Fruit fly (Drosophila melanogaster) whole organism, embryonic: ENCODE data around the gene mts.
A peak's percentile ranks its signal among the peaks of the same experiment; 100 is the strongest.

Source experiments
- ATbp ChIP-seq: fragments of 200-800 bp; sonication (Bioruptor generic); optimal IDR thresholded peaks from 2 replicates; lab custom pipeline; 2017; ENCODE audit warnings: missing biosample characterization, mild to moderate bottlenecking, missing genetic modification characterization, missing genetic modification reagents
- CG10209 ChIP-seq: fragments of 200-800 bp; sonication (Bioruptor generic); optimal IDR thresholded peaks from 3 replicates; lab custom pipeline; 2017; ENCODE audit warnings: missing biosample characterization, mild to moderate bottlenecking, missing genetic modification characterization, missing genetic modification reagents
- CG12104 ChIP-seq: fragments of 200-800 bp; sonication (Bioruptor generic); optimal IDR thresholded peaks from 3 replicates; lab custom pipeline; 2016; ENCODE audit warnings: missing biosample characterization, missing genetic modification characterization
- CG15479 ChIP-seq: fragments of 200-800 bp; sonication (Bioruptor generic); optimal IDR thresholded peaks from 3 replicates; lab custom pipeline; 2019; ENCODE audit warnings: missing biosample characterization, mild to moderate bottlenecking, missing genetic modification characterization, moderate library complexity
- CG2202 ChIP-seq: fragments of 200-800 bp; sonication (Bioruptor generic); optimal IDR thresholded peaks from 2 replicates; lab custom pipeline; 2018; ENCODE audit warnings: missing biosample characterization, mild to moderate bottlenecking, missing genetic modification characterization
- CG4328 ChIP-seq: fragments of 200-800 bp; sonication (Bioruptor generic); optimal IDR thresholded peaks from 3 replicates; lab custom pipeline; 2017; ENCODE audit warnings: missing biosample characterization, missing genetic modification reagents, missing genetic modification characterization
- CG4617 ChIP-seq: fragments of 200-800 bp; sonication (Bioruptor generic); optimal IDR thresholded peaks from 3 replicates; lab custom pipeline; 2016; ENCODE audit warnings: missing biosample characterization, missing genetic modification characterization, borderline replicate concordance
- CG5180 ChIP-seq: fragments of 200-800 bp; sonication (Bioruptor generic); optimal IDR thresholded peaks from 3 replicates; lab custom pipeline; 2017; ENCODE audit warnings: missing biosample characterization, missing genetic modification characterization, mild to moderate bottlenecking, moderate library complexity, missing genetic modification reagents
- CG6254 ChIP-seq: fragments of 200-800 bp; sonication (Bioruptor generic); optimal IDR thresholded peaks from 3 replicates; lab custom pipeline; 2017; ENCODE audit warnings: mild to moderate bottlenecking, missing biosample characterization, missing genetic modification reagents, missing genetic modification characterization
- CG8359 ChIP-seq: fragments of 200-800 bp; sonication (Bioruptor generic); optimal IDR thresholded peaks from 2 replicates; lab custom pipeline; 2017; ENCODE audit warnings: missing biosample characterization, mild to moderate bottlenecking, missing genetic modification characterization, borderline replicate concordance
- CG8924 ChIP-seq: fragments of 200-800 bp; optimal IDR thresholded peaks from 3 replicates; lab custom pipeline; 2019; ENCODE audit warnings: missing biosample characterization, mild to moderate bottlenecking, missing genetic modification characterization, moderate library complexity
- CG9876 ChIP-seq: fragments of 200-800 bp; sonication (Bioruptor generic); optimal IDR thresholded peaks from 2 replicates; lab custom pipeline; 2016; ENCODE audit warnings: missing biosample characterization, missing genetic modification characterization
- CoRest ChIP-seq: fragments of 200-800 bp; sonication (Bioruptor generic); optimal IDR thresholded peaks from 3 replicates; lab custom pipeline; 2018; ENCODE audit warnings: missing biosample characterization, mild to moderate bottlenecking, missing genetic modification characterization, moderate library complexity
- Dad ChIP-seq: fragments of 200-800 bp; sonication (Bioruptor generic); optimal IDR thresholded peaks from 3 replicates; lab custom pipeline; 2016; ENCODE audit warnings: missing biosample characterization, missing genetic modification characterization
- Doc3 ChIP-seq: fragments of 200-800 bp; sonication (Bioruptor generic); IDR thresholded peaks from 3 replicates; pipeline ENCODE4 v1.3.6; 2022; ENCODE audit warnings: missing biosample characterization, missing genetic modification characterization; ENCODE audit not compliant: partially characterized antibody
- Dref ChIP-seq: fragments of 200-800 bp; sonication (Bioruptor generic); IDR thresholded peaks from 2 replicates; pipeline ENCODE4 v1.3.6; 2022; ENCODE audit warnings: missing biosample characterization, missing genetic modification characterization
- ERR ChIP-seq: fragments of 200-800 bp; sonication (Bioruptor generic); optimal IDR thresholded peaks from 2 replicates; lab custom pipeline; 2016; ENCODE audit warnings: missing biosample characterization, missing genetic modification characterization
- Fer2 ChIP-seq: fragments of 200-800 bp; sonication (Bioruptor generic); optimal IDR thresholded peaks from 2 replicates; lab custom pipeline; 2018; ENCODE audit warnings: missing biosample characterization, mild to moderate bottlenecking, missing genetic modification characterization, moderate library complexity
- H15 ChIP-seq: fragments of 200-800 bp; sonication (Bioruptor generic); IDR thresholded peaks from 3 replicates; pipeline ENCODE4 v1.3.6; 2022; ENCODE audit warnings: missing biosample characterization, missing genetic modification characterization
- HLH4C ChIP-seq: fragments of 200-800 bp; sonication (Bioruptor generic); IDR thresholded peaks from 3 replicates; pipeline ENCODE4 v1.3.6; 2022; ENCODE audit warnings: missing biosample characterization, missing genetic modification characterization; ENCODE audit not compliant: partially characterized antibody
- HLHmδ ChIP-seq: fragments of 200-800 bp; sonication (Bioruptor generic); optimal IDR thresholded peaks from 2 replicates; lab custom pipeline; 2018; ENCODE audit warnings: missing biosample characterization, mild to moderate bottlenecking, missing genetic modification characterization, moderate library complexity
- Hmx ChIP-seq: fragments of 200-800 bp; sonication (Bioruptor generic); optimal IDR thresholded peaks from 2 replicates; lab custom pipeline; 2016; ENCODE audit warnings: missing biosample characterization, missing genetic modification characterization
- Lhr ChIP-seq: fragments of 200-800 bp; sonication (Bioruptor generic); optimal IDR thresholded peaks from 3 replicates; lab custom pipeline; 2017; ENCODE audit warnings: mild to moderate bottlenecking, missing biosample characterization, missing genetic modification reagents, missing genetic modification characterization
- MTF-1 ChIP-seq: fragments of 200-800 bp; sonication (Bioruptor generic); optimal IDR thresholded peaks from 2 replicates; lab custom pipeline; 2018; ENCODE audit warnings: missing biosample characterization, mild to moderate bottlenecking, missing genetic modification characterization, borderline replicate concordance
- NK7.1 ChIP-seq: fragments of 200-800 bp; sonication (Bioruptor generic); optimal IDR thresholded peaks from 3 replicates; lab custom pipeline; 2016; ENCODE audit warnings: missing biosample characterization, missing genetic modification characterization
- Nf-YA ChIP-seq: fragments of 200-800 bp; sonication (Bioruptor generic); IDR thresholded peaks from 2 replicates; pipeline ENCODE4 v1.3.6; 2022; ENCODE audit warnings: missing biosample characterization, missing genetic modification characterization
- Nf-YB ChIP-seq: fragments of 200-800 bp; sonication (Bioruptor generic); optimal IDR thresholded peaks from 3 replicates; lab custom pipeline; 2019; ENCODE audit warnings: missing biosample characterization, mild to moderate bottlenecking, missing genetic modification characterization, moderate library complexity
- Optix ChIP-seq: fragments of 200-800 bp; sonication (Bioruptor generic); IDR thresholded peaks from 3 replicates; pipeline ENCODE4 v1.3.6; 2022; ENCODE audit warnings: missing biosample characterization, missing genetic modification characterization
- YL-1 ChIP-seq: fragments of 200-800 bp; sonication (Bioruptor generic); optimal IDR thresholded peaks from 3 replicates; lab custom pipeline; 2017; ENCODE audit warnings: missing biosample characterization, mild to moderate bottlenecking, missing genetic modification characterization
- ara ChIP-seq: fragments of 200-800 bp; sonication (Bioruptor generic); IDR thresholded peaks from 2 replicates; pipeline ENCODE4 v1.3.6; 2022; ENCODE audit warnings: missing biosample characterization, missing genetic modification characterization
- bab2 ChIP-seq: fragments of 200-800 bp; sonication (Bioruptor generic); optimal IDR thresholded peaks from 2 replicates; lab custom pipeline; 2016; ENCODE audit warnings: missing biosample characterization, missing genetic modification characterization
- chm ChIP-seq: fragments of 200-800 bp; sonication (Bioruptor generic); IDR thresholded peaks from 2 replicates; pipeline ENCODE4 v1.3.6; 2022; ENCODE audit warnings: missing biosample characterization, missing genetic modification characterization
- dmrt99B ChIP-seq: fragments of 200-800 bp; sonication (Bioruptor generic); optimal IDR thresholded peaks from 2 replicates; lab custom pipeline; 2018; ENCODE audit warnings: missing biosample characterization, mild to moderate bottlenecking, missing genetic modification characterization, moderate library complexity
- gcm ChIP-seq: fragments of 200-800 bp; sonication (Bioruptor generic); optimal IDR thresholded peaks from 2 replicates; lab custom pipeline; 2019; ENCODE audit warnings: missing biosample characterization, mild to moderate bottlenecking, missing genetic modification characterization, moderate library complexity
- gsb ChIP-seq: fragments of 200-800 bp; sonication (Bioruptor generic); IDR thresholded peaks from 2 replicates; pipeline ENCODE4 v1.3.6; 2022; ENCODE audit warnings: missing biosample characterization, missing genetic modification characterization
- ham ChIP-seq: fragments of 200-800 bp; sonication (Bioruptor generic); IDR thresholded peaks from 2 replicates; pipeline ENCODE4 v1.3.6; 2022; ENCODE audit warnings: missing biosample characterization, missing genetic modification characterization
- her ChIP-seq: fragments of 200-800 bp; sonication (Bioruptor generic); optimal IDR thresholded peaks from 2 replicates; lab custom pipeline; 2016; ENCODE audit warnings: missing biosample characterization, missing genetic modification characterization
- hkb ChIP-seq, 2 experiments: fragments of 200-800 bp in 1 of 2; fragments of >200 bp in 1 of 2; sonication (Bioruptor generic) in 1 of 2; IDR thresholded peaks in 1 of 2; optimal IDR thresholded peaks in 1 of 2; 2 replicates each; pipeline versions ENCODE4 v1.3.6 to Lab custom; 2017 to 2022; ENCODE audit warnings: missing biosample characterization in 1 of 2, missing genetic modification characterization in 1 of 2
- kah ChIP-seq: fragments of 200-800 bp; sonication (Bioruptor generic); optimal IDR thresholded peaks from 2 replicates; lab custom pipeline; 2018; ENCODE audit warnings: missing biosample characterization, mild to moderate bottlenecking, missing genetic modification characterization
- kni ChIP-seq: fragments of 200-800 bp; sonication (Bioruptor generic); optimal IDR thresholded peaks from 3 replicates; lab custom pipeline; 2017; ENCODE audit warnings: mild to moderate bottlenecking, missing biosample characterization, missing genetic modification reagents, missing genetic modification characterization
- lbe ChIP-seq: fragments of 200-800 bp; sonication (Bioruptor generic); optimal IDR thresholded peaks from 2 replicates; lab custom pipeline; 2016; ENCODE audit warnings: missing biosample characterization, mild to moderate bottlenecking, missing genetic modification characterization
- nerfin-1 ChIP-seq: fragments of 200-800 bp; sonication (Bioruptor generic); optimal IDR thresholded peaks from 3 replicates; lab custom pipeline; 2019; ENCODE audit warnings: missing biosample characterization, mild to moderate bottlenecking, missing genetic modification characterization, moderate library complexity
- peb ChIP-seq: fragments of 200-800 bp; sonication (Bioruptor generic); IDR thresholded peaks from 2 replicates; pipeline ENCODE4 v1.3.6; 2022; ENCODE audit warnings: missing biosample characterization, missing genetic modification characterization
- sqz ChIP-seq: fragments of 200-800 bp; sonication (Bioruptor generic); optimal IDR thresholded peaks from 3 replicates; lab custom pipeline; 2018; ENCODE audit warnings: missing biosample characterization, mild to moderate bottlenecking, missing genetic modification characterization
- sr ChIP-seq: fragments of 200-800 bp; sonication (Bioruptor generic); IDR thresholded peaks from 3 replicates; pipeline ENCODE4 v1.3.6; 2022; ENCODE audit warnings: missing biosample characterization, missing genetic modification characterization
- stwl ChIP-seq: fragments of 200-800 bp; sonication (Bioruptor generic); optimal IDR thresholded peaks from 3 replicates; lab custom pipeline; 2018; ENCODE audit warnings: missing biosample characterization, mild to moderate bottlenecking, missing genetic modification characterization, moderate library complexity
- vnd ChIP-seq: fragments of 200-800 bp; sonication (Bioruptor generic); IDR thresholded peaks from 3 replicates; pipeline ENCODE4 v1.3.6; 2022; ENCODE audit warnings: missing biosample characterization, missing genetic modification characterization; ENCODE audit not compliant: partially characterized antibody
- wek ChIP-seq: fragments of 200-800 bp; sonication (Bioruptor generic); optimal IDR thresholded peaks from 3 replicates; lab custom pipeline; 2018; ENCODE audit warnings: missing biosample characterization, mild to moderate bottlenecking, missing genetic modification characterization, moderate library complexity

mts gene

dm6 chr2L:7799804-7800433, 27.5 kb upstream of the mts start, which contains the start of the genes Herp and r2d2 (continued):
- TF ChIP-seq stwl (tag; lab: Kevin White, UChicago): peak; percentile 87
- peak; percentile 85 for TF ChIP-seq CG12104 (GFP tag; lab: Kevin White, UChicago)
- TF ChIP-seq HLHmδ (GFP tag; lab: Kevin White, UChicago): no peak
- TF ChIP-seq CG5180: peak; percentile 66
- peak; percentile 88 for TF ChIP-seq CG10209 (GFP tag; lab: Kevin White, UChicago)
- peak; percentile 44; the same call in 1 of the 3 replicates for TF ChIP-seq sr (GFP tag; lab: Robert Waterston, UW)
- peak; percentile 65 for TF ChIP-seq ham (GFP tag; lab: Robert Waterston, UW)
- peak; percentile 88 for TF ChIP-seq CG8924 (tag; lab: Kevin White, UChicago)
- peak; percentile 88 for TF ChIP-seq peb
- peak; percentile 77 for TF ChIP-seq vnd (GFP tag; lab: Robert Waterston, UW)
- TF ChIP-seq CoRest: peak; percentile 95
- peak; percentile 92 for TF ChIP-seq bab2 (GFP tag; lab: Kevin White, UChicago)
- peak; percentile 77 for TF ChIP-seq chm (GFP tag; lab: Robert Waterston, UW)
- TF ChIP-seq CG8359 (GFP tag; lab: Kevin White, UChicago): peak; percentile 68
- TF ChIP-seq CG15479: peak; percentile 79
- TF ChIP-seq kah: peak; percentile 95
- peak; percentile 72 for TF ChIP-seq wek (GFP tag; lab: Kevin White, UChicago)
- TF ChIP-seq Hmx (GFP tag; lab: Kevin White, UChicago): peak; percentile 83
- TF ChIP-seq ERR: peak; percentile 82
- TF ChIP-seq Nf-YA: peak; percentile 63
- peak; percentile 67 for TF ChIP-seq ATbp (GFP tag; lab: Kevin White, UChicago)
- peak; percentile 76 for TF ChIP-seq ara
- TF ChIP-seq gsb: peak; percentile 71
- peak; percentile 55; the same call in 1 of the 3 replicates for TF ChIP-seq HLH4C
- peak; percentile 87 for TF ChIP-seq nerfin-1 (tag; lab: Kevin White, UChicago)
- peak; percentile 91 for TF ChIP-seq kni (GFP tag; lab: Kevin White, UChicago)
- TF ChIP-seq H15 (GFP tag; lab: Robert Waterston, UW): peak; percentile 82
- peak; percentile 78 for TF ChIP-seq YL-1 (GFP tag; lab: Kevin White, UChicago)
- peak; percentile 75 for TF ChIP-seq sqz (GFP tag; lab: Kevin White, UChicago)
- TF ChIP-seq Lhr (GFP tag; lab: Kevin White, UChicago): peak; percentile 71
- peak; percentile 88 for TF ChIP-seq Optix (GFP tag; lab: Robert Waterston, UW)
- peak; percentile 91 for TF ChIP-seq NK7.1 (GFP tag; lab: Kevin White, UChicago)
- TF ChIP-seq CG4617 (GFP tag; lab: Kevin White, UChicago): peak; percentile 93
- TF ChIP-seq Nf-YB: peak; percentile 64
- peak; percentile 48 for TF ChIP-seq Dref (GFP tag; lab: Robert Waterston, UW)
- TF ChIP-seq hkb (optimal IDR thresholded peaks at IDR 0.05; lab: Kevin White, UChicago): peak; percentile 12
- TF ChIP-seq hkb (GFP tag; IDR thresholded peaks at IDR 0.05; lab: Robert Waterston, UW): peak; percentile 88
- peak; percentile 91 for TF ChIP-seq Dad (GFP tag; lab: Kevin White, UChicago)
- TF ChIP-seq her (GFP tag; lab: Kevin White, UChicago): peak; percentile 92
- TF ChIP-seq lbe (GFP tag; lab: Kevin White, UChicago): peak; percentile 8
- TF ChIP-seq CG6254 (GFP tag; lab: Kevin White, UChicago): peak; percentile 24
- TF ChIP-seq MTF-1 (GFP tag; lab: Kevin White, UChicago): peak; percentile 61
- peak; percentile 71 for TF ChIP-seq gcm (GFP tag; lab: Kevin White, UChicago)
- TF ChIP-seq CG4328 (GFP tag; lab: Kevin White, UChicago): peak; percentile 92
- TF ChIP-seq dmrt99B (tag; lab: Kevin White, UChicago): peak; percentile 87
- peak; percentile 82 for TF ChIP-seq Doc3
- TF ChIP-seq Fer2: peak; percentile 87
- TF ChIP-seq CG2202: peak; percentile 76
- TF ChIP-seq CG9876: peak; percentile 90
